Fruit fly (Drosophila melanogaster): Measurements from ENCODE around the gene bnl.
A peak's percentile ranks its signal among the peaks of the same experiment; 100 is the strongest.

dm6 chr3R:19822138-19822537 is 14.5 kb downstream of the bnl start:
- no peak for TF ChIP-seq cnc (optimal IDR thresholded peaks at IDR 0.05)
- no peak for TF ChIP-seq toe (GFP tag; optimal IDR thresholded peaks at IDR 0.05)
- no peak for TF ChIP-seq Hr96 (GFP tag; optimal IDR thresholded peaks at IDR 0.05)
- TF ChIP-seq tj (GFP tag; optimal IDR thresholded peaks at IDR 0.05) = no peak
- no peak for TF ChIP-seq CG14711 (tag; optimal IDR thresholded peaks at IDR 0.05)
- peak; percentile 59 for TF ChIP-seq kay (GFP tag; ENCODE audit: borderline replicate concordance)
- TF ChIP-seq CG11617 (GFP tag; optimal IDR thresholded peaks at IDR 0.05) = no peak
- no peak for TF ChIP-seq cic (GFP tag; optimal IDR thresholded peaks at IDR 0.05)
- TF ChIP-seq CG1620 (GFP tag; optimal IDR thresholded peaks at IDR 0.05) = no peak
- no peak for TF ChIP-seq CG33017 (tag; optimal IDR thresholded peaks at IDR 0.05)
- no peak for TF ChIP-seq ovo (GFP tag; optimal IDR thresholded peaks at IDR 0.05)
- no peak for TF ChIP-seq CG7101 (tag; optimal IDR thresholded peaks at IDR 0.05)

All from whole organism, adult.